Fruit fly (Drosophila melanogaster) whole organism, embryonic: ENCODE results near the gene na.

Source experiments
- Abd-B ChIP-seq: fragments of 200-800 bp; sonication (Bioruptor generic); optimal IDR thresholded peaks from 2 replicates; lab custom pipeline; 2018; ENCODE audit warnings: missing biosample characterization, mild to moderate bottlenecking, missing genetic modification characterization, moderate library complexity
- CG10209 ChIP-seq: fragments of 200-800 bp; sonication (Bioruptor generic); optimal IDR thresholded peaks from 3 replicates; lab custom pipeline; 2017; ENCODE audit warnings: missing biosample characterization, mild to moderate bottlenecking, missing genetic modification characterization, missing genetic modification reagents
- CG10462 ChIP-seq: fragments of 200-800 bp; sonication (Bioruptor generic); optimal IDR thresholded peaks from 2 replicates; lab custom pipeline; 2016; ENCODE audit warnings: missing biosample characterization, missing genetic modification characterization
- CG10565 ChIP-seq: fragments of 200-800 bp; sonication (Bioruptor generic); optimal IDR thresholded peaks from 3 replicates; lab custom pipeline; 2016; ENCODE audit warnings: missing biosample characterization, mild to moderate bottlenecking, missing genetic modification characterization
- CG11456 ChIP-seq: fragments of 200-800 bp; sonication (Bioruptor generic); IDR thresholded peaks from 3 replicates; pipeline ENCODE4 v1.3.6; 2022; ENCODE audit warnings: missing biosample characterization, missing genetic modification characterization
- CG11504 ChIP-seq: fragments of 200-800 bp; sonication (Bioruptor generic); optimal IDR thresholded peaks from 3 replicates; lab custom pipeline; 2019; ENCODE audit warnings: missing biosample characterization, mild to moderate bottlenecking, missing genetic modification characterization, moderate library complexity
- CG12104 ChIP-seq: fragments of 200-800 bp; sonication (Bioruptor generic); optimal IDR thresholded peaks from 3 replicates; lab custom pipeline; 2016; ENCODE audit warnings: missing biosample characterization, missing genetic modification characterization
- CG13894 ChIP-seq: fragments of 200-800 bp; sonication (Bioruptor generic); optimal IDR thresholded peaks from 3 replicates; lab custom pipeline; 2018; ENCODE audit warnings: missing biosample characterization, mild to moderate bottlenecking, missing genetic modification characterization, moderate library complexity
- CG15601 ChIP-seq: fragments of 200-800 bp; sonication (Bioruptor generic); optimal IDR thresholded peaks from 3 replicates; lab custom pipeline; 2019; ENCODE audit warnings: missing biosample characterization, mild to moderate bottlenecking, missing genetic modification characterization, moderate library complexity
- CG1647 ChIP-seq: fragments of 200-800 bp; sonication (Bioruptor generic); optimal IDR thresholded peaks from 3 replicates; lab custom pipeline; 2016; ENCODE audit warnings: missing biosample characterization, missing genetic modification characterization
- CG17568 ChIP-seq: fragments of 200-800 bp; sonication (Bioruptor generic); optimal IDR thresholded peaks from 2 replicates; lab custom pipeline; 2018; ENCODE audit warnings: missing biosample characterization, mild to moderate bottlenecking, missing genetic modification characterization, moderate library complexity
- CG1832 ChIP-seq: fragments of 200-800 bp; sonication (Bioruptor generic); optimal IDR thresholded peaks from 2 replicates; lab custom pipeline; 2017; ENCODE audit warnings: missing biosample characterization, mild to moderate bottlenecking, missing genetic modification characterization, inconsistent platforms
- CG18476 ChIP-seq: fragments of 200-800 bp; sonication (Bioruptor generic); optimal IDR thresholded peaks from 2 replicates; lab custom pipeline; 2016; ENCODE audit warnings: missing biosample characterization, mild to moderate bottlenecking, missing genetic modification characterization
- CG31388 ChIP-seq: fragments of 200-800 bp; sonication (Bioruptor generic); optimal IDR thresholded peaks from 2 replicates; lab custom pipeline; 2016; ENCODE audit warnings: missing biosample characterization, missing genetic modification characterization
- CG3281 ChIP-seq: fragments of 200-800 bp; sonication (Bioruptor generic); optimal IDR thresholded peaks from 3 replicates; lab custom pipeline; 2017; ENCODE audit warnings: missing biosample characterization, mild to moderate bottlenecking, missing genetic modification characterization
- CG34224 ChIP-seq: fragments of 200-800 bp; sonication (Bioruptor generic); IDR thresholded peaks from 3 replicates; pipeline ENCODE4 v1.3.6; 2022; ENCODE audit warnings: missing biosample characterization, missing genetic modification characterization; ENCODE audit not compliant: partially characterized antibody
- CG9797 ChIP-seq: fragments of 200-800 bp; sonication (Bioruptor generic); optimal IDR thresholded peaks from 3 replicates; lab custom pipeline; 2018; ENCODE audit warnings: missing biosample characterization, mild to moderate bottlenecking, missing genetic modification characterization
- Camta ChIP-seq: fragments of 200-800 bp; sonication (Bioruptor generic); optimal IDR thresholded peaks from 2 replicates; lab custom pipeline; 2016; ENCODE audit warnings: missing biosample characterization, missing genetic modification characterization
- CoRest ChIP-seq: fragments of 200-800 bp; sonication (Bioruptor generic); optimal IDR thresholded peaks from 3 replicates; lab custom pipeline; 2018; ENCODE audit warnings: missing biosample characterization, mild to moderate bottlenecking, missing genetic modification characterization, moderate library complexity
- D19A ChIP-seq: fragments of 200-800 bp; optimal IDR thresholded peaks from 3 replicates; lab custom pipeline; 2019; ENCODE audit warnings: missing biosample characterization, mild to moderate bottlenecking, missing genetic modification characterization, moderate library complexity
- Eip74EF ChIP-seq, 2 experiments: fragments of 200-800 bp in 1 of 2; fragments of >200 bp in 1 of 2; sonication (Bioruptor generic) in 1 of 2; optimal IDR thresholded peaks; 2 replicates each; lab custom pipeline; 2017 to 2019; ENCODE audit warnings: missing biosample characterization in 2 of 2, missing genetic modification characterization in 2 of 2, mild to moderate bottlenecking in 1 of 2, moderate library complexity in 1 of 2
- Ets65A ChIP-seq: fragments of 200-800 bp; sonication (Bioruptor generic); peaks from one replicate; lab custom pipeline; 2016; ENCODE audit warnings: missing biosample characterization, missing genetic modification characterization
- Ets97D ChIP-seq: fragments of 200-800 bp; sonication (Bioruptor generic); optimal IDR thresholded peaks from 3 replicates; lab custom pipeline; 2016; ENCODE audit warnings: missing biosample characterization, missing genetic modification characterization
- Fer2 ChIP-seq: fragments of 200-800 bp; sonication (Bioruptor generic); optimal IDR thresholded peaks from 2 replicates; lab custom pipeline; 2018; ENCODE audit warnings: missing biosample characterization, mild to moderate bottlenecking, missing genetic modification characterization, moderate library complexity
- Jarid2 ChIP-seq: fragments of 200-800 bp; sonication (Bioruptor generic); optimal IDR thresholded peaks from 3 replicates; lab custom pipeline; 2017; ENCODE audit warnings: mild to moderate bottlenecking, missing biosample characterization, missing genetic modification reagents, missing genetic modification characterization
- Mes4 ChIP-seq: fragments of 200-800 bp; sonication (Bioruptor generic); optimal IDR thresholded peaks from 2 replicates; lab custom pipeline; 2016; ENCODE audit warnings: missing biosample characterization, missing genetic modification characterization
- Oaz ChIP-seq: fragments of 200-800 bp; sonication (Bioruptor generic); IDR thresholded peaks from 2 replicates; pipeline ENCODE4 v1.3.6; 2022; ENCODE audit warnings: missing biosample characterization, missing genetic modification characterization
- Spps ChIP-seq: fragments of 200-800 bp; sonication (Bioruptor generic); optimal IDR thresholded peaks from 2 replicates; lab custom pipeline; 2018; ENCODE audit warnings: missing biosample characterization, mild to moderate bottlenecking, missing genetic modification characterization
- Stat92E ChIP-seq, 3 experiments: fragments of >200 bp in 2 of 3; fragments of 200-800 bp in 1 of 3; sonication (Bioruptor generic) in 1 of 3; optimal IDR thresholded peaks; 2 replicates each; lab custom pipeline; 2017 to 2019; ENCODE audit warnings: missing biosample characterization in 3 of 3, missing genetic modification characterization in 3 of 3, mild to moderate bottlenecking in 1 of 3, moderate library complexity in 1 of 3
- YL-1 ChIP-seq: fragments of 200-800 bp; sonication (Bioruptor generic); optimal IDR thresholded peaks from 3 replicates; lab custom pipeline; 2017; ENCODE audit warnings: missing biosample characterization, mild to moderate bottlenecking, missing genetic modification characterization
- ap ChIP-seq: fragments of 200-800 bp; sonication (Bioruptor generic); IDR thresholded peaks from 2 replicates; pipeline ENCODE4 v1.3.6; 2022; ENCODE audit warnings: missing biosample characterization, missing genetic modification characterization
- chinmo ChIP-seq: fragments of 200-800 bp; sonication (Bioruptor generic); IDR thresholded peaks from 4 replicates; pipeline ENCODE4 v1.3.6; 2022; ENCODE audit warnings: missing biosample characterization, missing genetic modification characterization; ENCODE audit not compliant: partially characterized antibody
- crol ChIP-seq: fragments of 200-800 bp; sonication (Bioruptor generic); IDR thresholded peaks from 2 replicates; pipeline ENCODE4 v1.3.6; 2022; ENCODE audit warnings: missing biosample characterization, missing genetic modification characterization
- da ChIP-seq: fragments of 200-800 bp; sonication (Bioruptor generic); optimal IDR thresholded peaks from 2 replicates; lab custom pipeline; 2016; ENCODE audit warnings: missing biosample characterization, missing genetic modification characterization
- fd102C ChIP-seq: fragments of 200-800 bp; sonication (Bioruptor generic); optimal IDR thresholded peaks from 2 replicates; lab custom pipeline; 2018; ENCODE audit warnings: missing biosample characterization, mild to moderate bottlenecking, missing genetic modification characterization, moderate library complexity
- fd96Cb ChIP-seq: fragments of 200-800 bp; sonication (Bioruptor generic); optimal IDR thresholded peaks from 2 replicates; lab custom pipeline; 2018; ENCODE audit warnings: missing biosample characterization, mild to moderate bottlenecking, missing genetic modification characterization, moderate library complexity
- ind ChIP-seq: fragments of 200-800 bp; sonication (Bioruptor generic); optimal IDR thresholded peaks from 3 replicates; lab custom pipeline; 2016; ENCODE audit warnings: missing biosample characterization, missing genetic modification characterization
- inv ChIP-seq: fragments of 200-800 bp; sonication (Bioruptor generic); IDR thresholded peaks from 2 replicates; pipeline ENCODE4 v1.3.6; 2022; ENCODE audit warnings: missing biosample characterization, missing genetic modification characterization; ENCODE audit not compliant: partially characterized antibody
- nmo ChIP-seq: fragments of 200-800 bp; sonication (Bioruptor generic); optimal IDR thresholded peaks from 2 replicates; lab custom pipeline; 2018; ENCODE audit warnings: missing biosample characterization, mild to moderate bottlenecking, missing genetic modification characterization, moderate library complexity
- org-1 ChIP-seq: fragments of 200-800 bp; sonication (Bioruptor generic); optimal IDR thresholded peaks from 2 replicates; lab custom pipeline; 2017; ENCODE audit warnings: missing biosample characterization, missing genetic modification characterization
- pan ChIP-seq, 4 experiments: fragments of >200 bp in 3 of 4; fragments of 200-800 bp in 1 of 4; sonication (Bioruptor generic) in 1 of 4; optimal IDR thresholded peaks in 3 of 4; IDR thresholded peaks in 1 of 4; 2 replicates each; pipeline versions ENCODE4 v1.3.6 to Lab custom; 2017 to 2022; ENCODE audit warnings: missing biosample characterization in 2 of 4, missing genetic modification characterization in 2 of 4, mixed read lengths in 1 of 4
- pfk ChIP-seq: fragments of 200-800 bp; sonication (Bioruptor generic); optimal IDR thresholded peaks from 2 replicates; lab custom pipeline; 2018; ENCODE audit warnings: missing biosample characterization, mild to moderate bottlenecking, missing genetic modification characterization, moderate library complexity
- prd ChIP-seq, 3 experiments: fragments of >200 bp in 2 of 3; fragments of 200-800 bp in 1 of 3; sonication (Bioruptor generic) in 1 of 3; optimal IDR thresholded peaks in 2 of 3; IDR thresholded peaks in 1 of 3; 2 replicates in 2 of 3; 3 replicates in 1 of 3; pipeline versions ENCODE4 v1.3.6 to Lab custom; 2017 to 2022; ENCODE audit warnings: missing biosample characterization in 1 of 3, missing genetic modification characterization in 1 of 3
- sens-2 ChIP-seq: fragments of 200-800 bp; sonication (Bioruptor generic); IDR thresholded peaks from 2 replicates; pipeline ENCODE4 v1.3.6; 2022; ENCODE audit warnings: missing biosample characterization, missing genetic modification characterization
- sqz ChIP-seq: fragments of 200-800 bp; sonication (Bioruptor generic); optimal IDR thresholded peaks from 3 replicates; lab custom pipeline; 2018; ENCODE audit warnings: missing biosample characterization, mild to moderate bottlenecking, missing genetic modification characterization
- tll ChIP-seq, 2 experiments: fragments of 200-800 bp in 1 of 2; fragments of >200 bp in 1 of 2; sonication (Bioruptor generic) in 1 of 2; optimal IDR thresholded peaks; 2 replicates each; lab custom pipeline; 2017 to 2019; ENCODE audit warnings: missing biosample characterization in 2 of 2, missing genetic modification characterization in 2 of 2, mild to moderate bottlenecking in 1 of 2, moderate library complexity in 1 of 2
- wor ChIP-seq: fragments of 200-800 bp; sonication (Bioruptor generic); IDR thresholded peaks from 2 replicates; pipeline ENCODE4 v1.3.6; 2022; ENCODE audit warnings: missing biosample characterization, missing genetic modification characterization

The na gene

DNA sequence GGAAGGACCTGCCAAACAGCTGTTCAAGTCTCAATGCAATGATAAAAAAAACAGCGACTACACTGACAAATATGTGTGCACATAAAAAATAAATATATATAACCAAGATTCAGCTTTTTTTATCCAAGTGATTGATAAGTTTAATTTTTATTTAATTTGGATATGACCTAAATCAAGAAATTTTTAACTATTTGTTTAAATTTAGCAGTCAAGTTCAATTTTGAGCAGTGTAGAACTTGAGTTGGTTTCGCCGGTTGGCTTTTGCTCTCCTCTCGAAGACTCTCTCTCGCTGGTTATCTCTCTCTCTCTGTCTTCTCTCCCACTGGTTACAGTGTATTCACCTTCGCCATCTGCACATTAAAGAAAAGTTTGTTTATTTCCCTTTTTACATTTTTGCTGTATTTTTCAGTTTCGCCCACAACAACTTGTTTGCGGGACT is 48.1 kb upstream of the na start (continued):
- TF ChIP-seq Eip74EF (GFP tag; optimal IDR thresholded peaks at IDR 0.05; lab: Kevin White, UChicago): peak in 1 of 2 experiments; percentile 92
- peak; percentile 80 for TF ChIP-seq CG10462 (GFP tag; lab: Kevin White, UChicago)
- TF ChIP-seq CG1647 (GFP tag; lab: Kevin White, UChicago): peak; percentile 61
- peak; percentile 81 for TF ChIP-seq CG12104
- peak; percentile 69 for TF ChIP-seq CG17568 (GFP tag; lab: Kevin White, UChicago)
- peak; percentile 88 for TF ChIP-seq Ets65A
- TF ChIP-seq CG34224 (GFP tag; lab: Robert Waterston, UW): no peak
- peak; percentile 71 for TF ChIP-seq sens-2
- peak; percentile 82 for TF ChIP-seq ind (GFP tag; lab: Kevin White, UChicago)
- TF ChIP-seq Camta (GFP tag; lab: Kevin White, UChicago): peak; percentile 75
- peak; percentile 33 for TF ChIP-seq Ets97D (GFP tag; lab: Kevin White, UChicago)
- peak; percentile 28 for TF ChIP-seq CG10565 (GFP tag; lab: Kevin White, UChicago)
- TF ChIP-seq CG1832 (GFP tag; lab: Kevin White, UChicago): no peak
- peak; percentile 90 for TF ChIP-seq CoRest
- peak; percentile 84 for TF ChIP-seq D19A (tag; lab: Kevin White, UChicago)
- no peak for TF ChIP-seq pfk (GFP tag; lab: Kevin White, UChicago)
- peak; percentile 81 for TF ChIP-seq CG11456
- TF ChIP-seq sqz (GFP tag; lab: Kevin White, UChicago): peak; percentile 91
- peak; percentile 23 for TF ChIP-seq YL-1 (GFP tag; lab: Kevin White, UChicago)
- TF ChIP-seq inv (GFP tag; lab: Robert Waterston, UW): no peak
- peak; percentile 74 for TF ChIP-seq wor
- TF ChIP-seq CG31388 (GFP tag; lab: Kevin White, UChicago): peak; percentile 66
- peak; percentile 53 for TF ChIP-seq da (GFP tag; lab: Kevin White, UChicago)
- no peak for TF ChIP-seq pan (optimal IDR thresholded peaks at IDR 0.05; lab: Kevin White, UChicago)
- TF ChIP-seq pan (GFP tag; optimal IDR thresholded peaks at IDR 0.05 in 1 of 2, IDR thresholded peaks at IDR 0.05 in 1 of 2): peak in 1 of 2 experiments; percentile 93
- TF ChIP-seq nmo (GFP tag; lab: Kevin White, UChicago): peak; percentile 90
- TF ChIP-seq CG15601 (tag; lab: Kevin White, UChicago): peak; percentile 83
- TF ChIP-seq CG3281: peak; percentile 88
- TF ChIP-seq CG11504: peak; percentile 93
- TF ChIP-seq fd102C (GFP tag; lab: Kevin White, UChicago): peak; percentile 23
- TF ChIP-seq CG10209 (GFP tag; lab: Kevin White, UChicago): peak; percentile 87
- peak; percentile 35; the same call in 1 of the 2 replicates for TF ChIP-seq crol (GFP tag; lab: Robert Waterston, UW)
- peak; percentile 37 for TF ChIP-seq CG13894 (tag; lab: Kevin White, UChicago)
- peak; percentile 82 for TF ChIP-seq Abd-B (GFP tag; lab: Kevin White, UChicago)
- TF ChIP-seq Spps (tag; lab: Kevin White, UChicago): peak; percentile 81
- TF ChIP-seq ap: peak; percentile 66
- TF ChIP-seq Fer2 (tag; lab: Kevin White, UChicago): peak; percentile 71
- peak in 1 of 3 experiments; percentile 8 for TF ChIP-seq Stat92E (GFP tag; optimal IDR thresholded peaks at IDR 0.05; lab: Kevin White, UChicago)
- TF ChIP-seq fd96Cb: peak; percentile 89
- no peak for TF ChIP-seq tll (GFP tag; optimal IDR thresholded peaks at IDR 0.05; lab: Kevin White, UChicago)
- peak; percentile 84 for TF ChIP-seq org-1 (GFP tag; lab: Kevin White, UChicago)
- no peak for TF ChIP-seq prd (optimal IDR thresholded peaks at IDR 0.05; lab: Kevin White, UChicago)
- peak; percentile 93 for TF ChIP-seq prd (GFP tag; IDR thresholded peaks at IDR 0.05; lab: Robert Waterston, UW)
- peak; percentile 79 for TF ChIP-seq CG18476
- TF ChIP-seq Jarid2: peak; percentile 51
- peak; percentile 62 for TF ChIP-seq Oaz
- 0 out of 4 replicates have a peak, but pooled peaks have one; percentile 13 for TF ChIP-seq chinmo
- no peak for TF ChIP-seq CG9797
- TF ChIP-seq Mes4 (GFP tag; lab: Kevin White, UChicago): peak; percentile 55
